Worm (Caenorhabditis elegans): ENCODE data around the gene rhr-2.
A peak's percentile ranks its signal among the peaks of the same experiment; 100 is the strongest.

rhr-2 gene

DNA sequence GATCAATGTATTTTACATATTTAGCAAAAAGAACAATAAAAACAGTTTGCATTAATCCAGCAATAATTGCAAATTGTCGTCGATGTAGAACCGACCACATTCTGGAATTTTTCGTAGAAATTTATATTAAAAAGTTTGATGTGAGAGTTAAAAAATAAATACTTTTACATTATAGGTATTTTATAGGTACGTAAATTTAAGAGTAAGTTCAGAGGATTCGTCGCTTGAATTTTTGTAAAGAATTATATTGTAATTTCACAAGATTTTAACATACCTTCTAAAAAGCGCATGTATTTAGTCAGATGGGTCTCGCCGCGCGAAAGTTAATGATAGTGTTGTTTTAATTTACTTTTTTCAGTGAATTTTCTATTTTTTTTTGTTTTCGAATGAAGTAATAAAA lies at the start of gene rhr-2:
Gene rhr-2 (minus strand): TSS at position 101 of the 400 bp plus-strand sequence.
- no peak for TF ChIP-seq scrt-1 (GFP tag; IDR thresholded peaks at IDR 0.05)
- TF ChIP-seq pes-1 (GFP tag; IDR thresholded peaks at IDR 0.05): no peak
- no peak for TF ChIP-seq sea-1 (GFP tag; conservative IDR thresholded peaks at IDR 0.05)
- no peak for TF ChIP-seq ceh-13 (GFP tag; optimal IDR thresholded peaks at IDR 0.05)
- no peak for TF ChIP-seq hmg-4 (GFP tag; optimal IDR thresholded peaks at IDR 0.05)
- TF ChIP-seq tbx-11 (GFP tag; IDR thresholded peaks at IDR 0.05): no peak

DNA sequence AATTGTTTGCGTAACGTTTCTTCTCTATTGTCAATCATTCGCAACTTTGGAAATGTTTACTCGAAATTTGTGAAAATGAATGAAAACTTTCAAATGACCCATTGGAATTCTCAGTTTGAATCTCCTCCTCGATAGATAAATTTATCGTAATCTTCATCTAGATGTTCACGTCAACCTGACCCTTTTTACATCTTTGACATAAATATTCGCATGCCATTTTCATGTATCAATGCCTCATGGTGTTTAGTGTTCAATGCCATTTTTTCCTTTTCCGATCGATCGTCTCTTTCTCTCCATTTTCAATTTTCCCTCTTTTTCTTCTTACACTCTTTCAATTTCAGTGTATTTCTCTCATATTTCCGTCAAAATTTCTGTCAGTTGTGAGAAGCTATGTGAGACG lies 49.4 kb upstream of the rhr-2 start:
- TF ChIP-seq aly-1 (tag; optimal IDR thresholded peaks at IDR 0.05) (no peak), tra-4 (tag; optimal IDR thresholded peaks at IDR 0.05) (no peak), pes-1 (GFP tag; IDR thresholded peaks at IDR 0.05) (no peak), ets-7 (tag; optimal IDR thresholded peaks at IDR 0.05) (no peak), flt-1 (GFP tag; IDR thresholded peaks at IDR 0.05) (no peak), tbx-37 (GFP tag; conservative IDR thresholded peaks at IDR 0.05) (no peak), scrt-1 (GFP tag; IDR thresholded peaks at IDR 0.05) (no peak), F13C5.2 (tag; optimal IDR thresholded peaks at IDR 0.05) (no peak), tbx-11 (GFP tag; IDR thresholded peaks at IDR 0.05) (no peak)

DNA sequence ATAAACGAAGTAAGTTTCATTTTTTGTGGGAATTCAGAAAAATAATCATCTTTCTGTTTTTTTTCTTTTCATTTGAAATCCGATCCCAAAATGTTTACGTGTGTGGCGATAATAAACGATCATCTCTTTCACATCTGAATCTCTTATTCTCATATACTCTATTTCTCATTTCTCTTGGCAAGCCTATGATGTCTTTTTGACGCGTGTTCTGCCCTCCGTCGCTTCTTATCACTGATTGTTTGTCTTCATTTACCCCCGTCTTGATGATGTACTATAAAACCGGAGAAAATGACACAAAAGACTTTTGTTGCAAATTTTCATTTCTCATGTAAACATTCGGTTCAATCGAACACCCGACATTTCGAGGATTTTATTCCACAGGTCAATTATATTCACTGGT lies 47.9 kb upstream of the rhr-2 start:
- TF ChIP-seq hmg-4 (GFP tag; optimal IDR thresholded peaks at IDR 0.05) (no peak), F13C5.2 (tag; optimal IDR thresholded peaks at IDR 0.05) (no peak), B0310.2 (tag; optimal IDR thresholded peaks at IDR 0.05) (no peak), sea-1 (GFP tag; conservative IDR thresholded peaks at IDR 0.05) (no peak), aly-1 (tag; optimal IDR thresholded peaks at IDR 0.05) (no peak), scrt-1 (GFP tag; IDR thresholded peaks at IDR 0.05) (no peak), ceh-13 (GFP tag; optimal IDR thresholded peaks at IDR 0.05) (no peak), tbx-11 (GFP tag; IDR thresholded peaks at IDR 0.05) (no peak), ceh-36 (tag; optimal IDR thresholded peaks at IDR 0.05) (no peak), tbx-37 (GFP tag; conservative IDR thresholded peaks at IDR 0.05) (no peak), tra-4 (tag; optimal IDR thresholded peaks at IDR 0.05) (no peak), ets-7 (tag; optimal IDR thresholded peaks at IDR 0.05) (no peak), flt-1 (GFP tag; IDR thresholded peaks at IDR 0.05) (no peak), pes-1 (GFP tag; IDR thresholded peaks at IDR 0.05) (no peak), ama-1 (optimal IDR thresholded peaks at IDR 0.05) (no peak), hmbx-1 (tag; optimal IDR thresholded peaks at IDR 0.05) (no peak), hnd-1 (tag; optimal IDR thresholded peaks at IDR 0.05) (no peak)

DNA sequence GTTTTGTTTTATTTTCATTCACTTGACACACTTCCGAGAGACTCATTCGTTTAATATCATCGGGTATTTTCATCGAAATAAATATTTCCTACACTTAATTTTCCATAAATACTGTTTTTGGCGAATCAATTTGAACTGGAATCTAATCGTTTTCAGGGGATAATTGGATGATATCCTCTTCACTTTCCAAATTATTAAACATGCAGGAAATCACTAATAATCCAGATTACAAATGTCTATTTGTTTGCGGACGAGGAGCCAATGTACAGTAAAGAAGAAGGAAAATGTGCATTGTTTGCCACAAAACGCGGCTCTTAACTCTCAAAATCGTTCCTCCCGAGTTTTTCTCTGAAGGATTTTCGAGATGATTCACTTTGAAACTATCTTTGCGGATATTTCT lies 46.6 kb upstream of the rhr-2 start, which contains the start of gene F55A11.6:
Gene F55A11.6 (plus strand): TSS at position 301 of the 400 bp plus-strand sequence.
- TF ChIP-seq tbx-37 (GFP tag; conservative IDR thresholded peaks at IDR 0.05) (no peak), ets-7 (tag; optimal IDR thresholded peaks at IDR 0.05) (no peak), flt-1 (GFP tag; IDR thresholded peaks at IDR 0.05) (no peak), ceh-36 (tag; optimal IDR thresholded peaks at IDR 0.05) (no peak), B0310.2 (tag; optimal IDR thresholded peaks at IDR 0.05) (no peak), ceh-13 (GFP tag; optimal IDR thresholded peaks at IDR 0.05) (no peak), hmg-4 (GFP tag; optimal IDR thresholded peaks at IDR 0.05) (no peak), ama-1 (optimal IDR thresholded peaks at IDR 0.05) (no peak), hmbx-1 (tag; optimal IDR thresholded peaks at IDR 0.05) (no peak), aly-1 (tag; optimal IDR thresholded peaks at IDR 0.05) (no peak)

DNA sequence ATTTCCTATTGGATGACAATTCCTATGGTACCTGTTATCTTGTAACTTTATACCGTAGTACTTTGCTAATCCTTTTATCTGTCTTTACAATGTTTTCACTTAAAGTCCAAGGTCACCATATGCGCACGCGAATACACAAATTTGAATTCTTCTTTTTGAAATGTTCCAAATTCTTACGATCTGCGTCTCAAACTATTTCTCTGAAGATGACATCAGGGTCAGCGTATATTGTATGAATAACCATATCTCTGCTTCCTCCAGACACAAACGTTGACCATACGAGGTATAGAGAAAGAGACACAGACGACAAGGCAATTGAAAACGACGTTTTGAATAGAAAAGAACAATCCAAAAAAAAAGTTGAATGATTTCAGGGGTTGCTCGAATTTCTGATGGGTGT lies 44.0 kb upstream of the rhr-2 start:
- no peak for TF ChIP-seq hnd-1 (tag; optimal IDR thresholded peaks at IDR 0.05)
- no peak for TF ChIP-seq ceh-36 (tag; optimal IDR thresholded peaks at IDR 0.05)
- TF ChIP-seq hmbx-1 (tag; optimal IDR thresholded peaks at IDR 0.05): no peak
- TF ChIP-seq tbx-37 (GFP tag; conservative IDR thresholded peaks at IDR 0.05): no peak
- TF ChIP-seq aly-1 (tag; optimal IDR thresholded peaks at IDR 0.05): no peak
- no peak for TF ChIP-seq ceh-13 (GFP tag; optimal IDR thresholded peaks at IDR 0.05)

DNA sequence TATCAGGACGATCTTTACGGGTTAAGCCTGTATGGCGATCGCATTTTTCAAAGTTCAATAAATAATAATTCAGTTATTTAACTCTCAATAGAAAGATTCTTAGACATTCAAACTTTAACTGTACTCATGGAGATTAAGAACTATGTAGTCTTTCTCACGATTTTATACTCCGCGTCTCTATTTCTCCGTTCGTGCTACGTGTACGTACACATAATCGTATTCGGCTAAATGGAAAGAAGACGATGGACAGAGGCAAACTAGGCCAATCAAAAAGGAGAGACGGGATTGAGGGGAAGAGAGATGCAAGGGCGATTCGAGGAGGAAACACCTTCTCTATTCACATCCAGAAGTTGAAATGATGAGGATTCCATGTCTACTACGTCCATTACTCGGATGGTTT lies 43.5 kb upstream of the rhr-2 start, which contains the start of gene bus-18:
Gene bus-18 (plus strand): TSS at position 301 of the 400 bp plus-strand sequence.
- TF ChIP-seq F13C5.2 (tag; optimal IDR thresholded peaks at IDR 0.05): no peak
- TF ChIP-seq sea-1 (GFP tag; conservative IDR thresholded peaks at IDR 0.05): no peak

DNA sequence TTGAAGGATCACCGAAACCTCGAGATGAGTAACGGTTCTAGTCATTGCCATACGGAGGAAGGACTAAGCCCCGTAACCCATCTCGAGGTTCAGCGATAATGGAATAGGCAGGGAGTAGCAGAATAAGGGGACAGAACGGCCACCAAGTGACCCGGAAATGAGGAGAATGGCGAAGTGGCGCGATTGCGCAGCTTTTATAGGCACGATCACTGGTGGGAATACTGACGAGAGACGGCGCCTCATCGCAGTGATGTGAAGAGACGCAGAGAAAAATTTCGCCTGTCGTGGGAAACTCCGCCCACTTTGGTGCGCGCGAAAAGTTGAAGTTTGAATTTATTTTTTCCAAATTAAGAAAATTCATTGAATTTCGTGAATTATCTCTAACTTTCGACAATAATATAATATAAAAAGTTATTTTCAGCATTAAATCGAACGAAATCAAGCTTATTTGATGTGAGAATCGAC lies 40.1 kb upstream of the rhr-2 start, which contains the start of gene F55A11.4:
Gene F55A11.4 (plus strand): TSS at position 415 of the 465 bp plus-strand sequence.
- TF ChIP-seq ceh-36 (tag; optimal IDR thresholded peaks at IDR 0.05): peak; percentile 38
- no peak for TF ChIP-seq flt-1 (GFP tag; IDR thresholded peaks at IDR 0.05)
- no peak for TF ChIP-seq scrt-1 (GFP tag; IDR thresholded peaks at IDR 0.05)
- TF ChIP-seq ama-1 (optimal IDR thresholded peaks at IDR 0.05): peak; percentile 19
- peak; percentile 45 for TF ChIP-seq aly-1 (tag; optimal IDR thresholded peaks at IDR 0.05)

DNA sequence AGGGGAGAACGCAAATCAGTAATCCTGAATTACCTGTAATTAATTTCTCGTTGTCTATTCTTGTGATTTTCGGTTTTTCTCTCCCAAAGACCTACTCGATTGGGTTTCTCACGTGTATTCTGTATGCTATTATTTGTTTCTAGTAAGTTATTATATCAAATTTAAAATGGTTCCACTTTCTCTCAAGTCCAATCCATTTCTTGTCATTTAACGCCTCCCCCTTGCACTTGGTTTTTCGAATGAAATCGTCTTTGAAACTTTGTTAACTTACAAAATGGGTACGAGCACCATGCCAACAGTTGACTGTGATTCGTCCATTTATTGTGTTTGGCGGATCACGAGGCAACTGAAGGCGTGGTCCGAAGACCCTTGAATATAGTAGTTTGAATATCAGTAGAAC lies 39.7 kb upstream of the rhr-2 start:
- TF ChIP-seq tbx-37 (GFP tag; conservative IDR thresholded peaks at IDR 0.05) (no peak), scrt-1 (GFP tag; IDR thresholded peaks at IDR 0.05) (no peak)

DNA sequence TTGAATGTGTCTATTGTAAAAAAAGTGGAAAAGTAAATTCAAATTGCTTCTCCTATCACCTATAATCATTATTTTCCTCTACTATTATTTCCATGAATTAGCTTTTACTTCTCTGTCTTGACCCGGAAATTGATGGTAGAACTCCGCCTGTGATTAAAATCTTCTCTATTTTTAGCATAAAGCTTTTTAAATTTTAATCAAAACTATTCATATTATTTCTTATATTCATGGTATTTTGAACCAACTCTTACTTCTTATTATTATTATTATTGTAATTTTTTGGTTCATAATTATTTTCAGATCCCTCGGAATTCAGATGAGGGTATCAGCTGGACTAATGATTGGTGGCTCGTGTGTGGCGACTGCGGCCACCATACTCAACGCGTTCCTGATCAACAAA lies 37.1 kb upstream of the rhr-2 start, which contains the start of gene sel-11:
Gene sel-11 (plus strand): TSS at position 301 of the 400 bp plus-strand sequence.
- TF ChIP-seq pes-1 (GFP tag; IDR thresholded peaks at IDR 0.05) (no peak), flt-1 (GFP tag; IDR thresholded peaks at IDR 0.05) (no peak), tbx-11 (GFP tag; IDR thresholded peaks at IDR 0.05) (no peak), ceh-13 (GFP tag; optimal IDR thresholded peaks at IDR 0.05) (no peak), B0310.2 (tag; optimal IDR thresholded peaks at IDR 0.05) (no peak), aly-1 (tag; optimal IDR thresholded peaks at IDR 0.05) (no peak), hmg-4 (GFP tag; optimal IDR thresholded peaks at IDR 0.05) (no peak), ama-1 (optimal IDR thresholded peaks at IDR 0.05) (no peak), hmbx-1 (tag; optimal IDR thresholded peaks at IDR 0.05) (no peak), ceh-36 (tag; optimal IDR thresholded peaks at IDR 0.05) (no peak), tbx-37 (GFP tag; conservative IDR thresholded peaks at IDR 0.05) (no peak), sea-1 (GFP tag; conservative IDR thresholded peaks at IDR 0.05) (no peak), F13C5.2 (tag; optimal IDR thresholded peaks at IDR 0.05) (no peak), ets-7 (tag; optimal IDR thresholded peaks at IDR 0.05) (no peak), tra-4 (tag; optimal IDR thresholded peaks at IDR 0.05) (no peak), hnd-1 (tag; optimal IDR thresholded peaks at IDR 0.05) (no peak), scrt-1 (GFP tag; IDR thresholded peaks at IDR 0.05) (no peak)
